Fruit fly (Drosophila melanogaster): ENCODE data around the gene CG4962.

DNA sequence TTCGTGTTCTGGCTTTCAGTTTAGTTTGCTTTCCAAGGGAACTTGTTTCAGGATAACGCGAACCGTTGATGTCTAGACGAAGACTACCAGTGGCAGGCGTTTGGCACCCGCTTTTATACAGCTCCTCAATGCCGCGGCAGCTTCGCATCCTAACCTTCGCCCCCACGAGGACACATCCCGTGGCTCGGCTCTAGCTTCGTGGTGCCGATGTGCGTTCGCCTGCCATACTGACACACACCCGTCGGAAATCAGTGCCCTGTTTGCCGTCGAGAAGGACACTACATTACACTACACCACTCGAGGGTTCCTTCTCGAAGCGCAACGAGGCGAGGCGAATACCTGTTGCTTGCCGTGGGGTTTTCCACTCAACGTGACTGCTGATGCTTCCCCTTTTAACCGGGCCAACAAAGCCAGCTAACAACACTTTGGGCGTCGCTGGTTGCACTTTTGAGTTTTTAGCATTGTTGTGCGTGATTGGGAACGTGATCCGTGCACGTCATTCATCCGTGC, 38.2 kb downstream of the CG4962 start, which contains the start of gene CG13054:
- TF ChIP-seq CG8478 (optimal IDR thresholded peaks at IDR 0.05) (no peak), CTCF (optimal IDR thresholded peaks at IDR 0.05) (no peak)

Measured in S2 (cell line).